Worm (Caenorhabditis elegans) whole organism, mixed stage, embryonic: Measurements from ENCODE around the gene snr-5.

Experiments
- nhr-2 ChIP-seq: fragments of 150-350 bp; optimal IDR thresholded peaks from 2 replicates; lab custom pipeline; 2014; ENCODE audit warnings: missing biosample characterization, missing genetic modification characterization
- nhr-76 ChIP-seq: sonication (generic microtip); optimal IDR thresholded peaks from 2 replicates; lab custom pipeline; 2017; ENCODE audit warnings: missing biosample characterization, missing genetic modification characterization

ce11 chrIII:7838907-7839642, 22.8 kb upstream of the snr-5 start, which contains the start of gene ceh-23:
- TF ChIP-seq nhr-76 (no peak), nhr-2 (tag; lab: Kevin White, UChicago) (no peak)
